Worm (Caenorhabditis elegans): ENCODE measurements around the gene dcaf-1.

DNA sequence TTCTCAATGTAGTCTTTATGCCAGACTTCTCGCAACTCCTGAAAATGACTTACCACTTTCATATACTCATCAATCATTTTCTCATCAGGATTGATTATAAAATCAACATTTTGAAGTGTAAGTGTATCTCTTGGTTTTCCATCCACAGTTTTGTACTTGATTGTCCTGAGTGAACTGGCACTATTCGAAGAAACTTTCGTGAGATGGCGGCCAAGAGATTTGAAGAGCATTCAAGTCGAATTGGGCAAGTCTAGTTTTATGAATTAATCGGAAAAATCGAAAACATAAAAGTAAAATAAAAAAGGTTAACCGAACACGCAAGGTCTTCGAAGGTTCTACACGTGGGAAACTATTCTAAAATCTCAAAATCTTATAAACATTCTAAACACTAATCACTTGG, 36.4 kb upstream of the dcaf-1 start, which contains the start of gene C28D4.7:
- TF ChIP-seq tbx-2 (tag; optimal IDR thresholded peaks at IDR 0.05) (no peak), pat-9 (tag; optimal IDR thresholded peaks at IDR 0.05) (no peak), hlh-8 (tag; optimal IDR thresholded peaks at IDR 0.05) (no peak), ama-1 (optimal IDR thresholded peaks at IDR 0.05) (no peak), ceh-24 (tag; optimal IDR thresholded peaks at IDR 0.05) (no peak), unc-86 (tag; optimal IDR thresholded peaks at IDR 0.05) (no peak), gmeb-2 (tag; optimal IDR thresholded peaks at IDR 0.05) (no peak), F13H6.1 (tag; optimal IDR thresholded peaks at IDR 0.05) (no peak)
